Fruit fly (Drosophila melanogaster) whole organism, prepupa: ENCODE data around the gene TfIIFalpha.

Source experiments
- Blimp-1 ChIP-seq: fragments of 200-800 bp; sonication (Bioruptor generic); optimal IDR thresholded peaks from 3 replicates; lab custom pipeline; 2017; ENCODE audit warnings: missing biosample characterization, missing genetic modification characterization, mild to moderate bottlenecking, moderate library complexity, missing genetic modification reagents
- CG10631 ChIP-seq: fragments of 200-800 bp; sonication (Bioruptor generic); optimal IDR thresholded peaks from 2 replicates; lab custom pipeline; 2016; ENCODE audit warnings: missing biosample characterization, missing genetic modification characterization
- CG10669 ChIP-seq: fragments of 200-800 bp; sonication (Bioruptor generic); optimal IDR thresholded peaks from 3 replicates; lab custom pipeline; 2018; ENCODE audit warnings: missing biosample characterization, mild to moderate bottlenecking, missing genetic modification characterization, moderate library complexity
- CG11294 ChIP-seq: fragments of 200-800 bp; sonication (Bioruptor generic); IDR thresholded peaks from 2 replicates; pipeline ENCODE4 v1.3.6; 2022; ENCODE audit warnings: missing biosample characterization, missing genetic modification characterization
- CG11762 ChIP-seq: fragments of 200-800 bp; sonication (Bioruptor generic); optimal IDR thresholded peaks from 3 replicates; lab custom pipeline; 2016; ENCODE audit warnings: missing biosample characterization, missing genetic modification characterization; ENCODE audit not compliant: insufficient read depth
- CG11902 ChIP-seq: fragments of 200-800 bp; sonication (Bioruptor generic); optimal IDR thresholded peaks from 3 replicates; lab custom pipeline; 2016; ENCODE audit warnings: missing biosample characterization, missing genetic modification characterization
- CG15336 ChIP-seq: fragments of 200-800 bp; sonication (Bioruptor generic); IDR thresholded peaks from 2 replicates; pipeline ENCODE4 v1.3.6; 2022; ENCODE audit warnings: missing biosample characterization, missing genetic modification characterization
- CG1621 ChIP-seq: fragments of 200-800 bp; sonication (Bioruptor generic); optimal IDR thresholded peaks from 3 replicates; lab custom pipeline; 2018; ENCODE audit warnings: missing biosample characterization, mild to moderate bottlenecking, missing genetic modification characterization
- CG16779 ChIP-seq: fragments of 200-800 bp; sonication (Bioruptor generic); optimal IDR thresholded peaks from 3 replicates; lab custom pipeline; 2017; ENCODE audit warnings: missing biosample characterization, mild to moderate bottlenecking, missing genetic modification characterization
- CG3032 ChIP-seq: fragments of 200-800 bp; optimal IDR thresholded peaks from 2 replicates; lab custom pipeline; 2019; ENCODE audit warnings: missing biosample characterization, mild to moderate bottlenecking, missing genetic modification characterization, moderate library complexity
- CG31627 ChIP-seq: fragments of 200-800 bp; sonication (Bioruptor generic); optimal IDR thresholded peaks from 3 replicates; lab custom pipeline; 2016; ENCODE audit warnings: missing biosample characterization, missing genetic modification characterization
- CG32006 ChIP-seq: fragments of 200-800 bp; sonication (Bioruptor generic); optimal IDR thresholded peaks from 3 replicates; lab custom pipeline; 2017; ENCODE audit warnings: missing biosample characterization, mild to moderate bottlenecking, missing genetic modification characterization
- CG34406 ChIP-seq: fragments of 200-800 bp; sonication (Bioruptor generic); optimal IDR thresholded peaks from 3 replicates; lab custom pipeline; 2016; ENCODE audit warnings: missing biosample characterization, missing genetic modification characterization
- CG3919 ChIP-seq: fragments of 200-800 bp; sonication (Bioruptor generic); optimal IDR thresholded peaks from 3 replicates; lab custom pipeline; 2016; ENCODE audit warnings: missing biosample characterization, missing genetic modification characterization
- CG4318 ChIP-seq: fragments of 200-800 bp; sonication (Bioruptor generic); optimal IDR thresholded peaks from 3 replicates; lab custom pipeline; 2017; ENCODE audit warnings: missing biosample characterization, mild to moderate bottlenecking, missing genetic modification characterization
- CG6163 ChIP-seq: fragments of 200-800 bp; sonication (Bioruptor generic); IDR thresholded peaks from 3 replicates; pipeline ENCODE4 v1.3.6; 2022; ENCODE audit warnings: missing biosample characterization, missing genetic modification characterization
- CG6276 ChIP-seq: fragments of 200-800 bp; sonication (Bioruptor generic); optimal IDR thresholded peaks from 2 replicates; lab custom pipeline; 2017; ENCODE audit warnings: missing biosample characterization, mild to moderate bottlenecking, missing genetic modification characterization
- CG6792 ChIP-seq: fragments of 200-800 bp; sonication (Bioruptor generic); optimal IDR thresholded peaks from 3 replicates; lab custom pipeline; 2016; ENCODE audit warnings: missing biosample characterization, missing genetic modification characterization
- CG6808 ChIP-seq: fragments of 200-800 bp; sonication (Bioruptor generic); optimal IDR thresholded peaks from 3 replicates; lab custom pipeline; 2017; ENCODE audit warnings: missing biosample characterization, missing genetic modification characterization, mild to moderate bottlenecking, moderate library complexity, missing genetic modification reagents
- CG6854 ChIP-seq: fragments of 200-800 bp; sonication (Bioruptor generic); optimal IDR thresholded peaks from 2 replicates; lab custom pipeline; 2017; ENCODE audit warnings: missing biosample characterization, mild to moderate bottlenecking, missing genetic modification characterization
- CG7368 ChIP-seq: fragments of 200-800 bp; sonication (Bioruptor generic); optimal IDR thresholded peaks from 3 replicates; lab custom pipeline; 2016; ENCODE audit warnings: missing biosample characterization, missing genetic modification characterization
- CG8119 ChIP-seq: fragments of 200-800 bp; sonication (Bioruptor generic); IDR thresholded peaks from 3 replicates; pipeline ENCODE4 v1.3.6; 2022; ENCODE audit warnings: missing biosample characterization, missing genetic modification characterization
- CG8319 ChIP-seq: fragments of 200-800 bp; sonication (Bioruptor generic); optimal IDR thresholded peaks from 3 replicates; lab custom pipeline; 2016; ENCODE audit warnings: missing biosample characterization, missing genetic modification characterization
- CG8632 ChIP-seq: fragments of 200-800 bp; sonication (Bioruptor generic); optimal IDR thresholded peaks from 3 replicates; lab custom pipeline; 2016; ENCODE audit warnings: missing biosample characterization, missing genetic modification characterization
- Eip78C ChIP-seq: fragments of 200-800 bp; sonication (Bioruptor generic); peaks from one replicate; lab custom pipeline; 2016; ENCODE audit warnings: missing biosample characterization, missing genetic modification characterization
- Ets96B ChIP-seq: fragments of 200-800 bp; optimal IDR thresholded peaks from 2 replicates; lab custom pipeline; 2019; ENCODE audit warnings: missing biosample characterization, mild to moderate bottlenecking, missing genetic modification characterization, moderate library complexity
- Gug ChIP-seq: fragments of 200-800 bp; sonication (Bioruptor generic); IDR thresholded peaks from 2 replicates; pipeline ENCODE4 v1.3.6; 2022; ENCODE audit warnings: missing biosample characterization, missing genetic modification characterization
- Hr38 ChIP-seq: sonication (Bioruptor generic); optimal IDR thresholded peaks from 2 replicates; lab custom pipeline; 2016; ENCODE audit warnings: missing biosample characterization, missing genetic modification characterization
- Hr39 ChIP-seq: fragments of 200-800 bp; sonication (Bioruptor generic); optimal IDR thresholded peaks from 2 replicates; lab custom pipeline; 2016; ENCODE audit warnings: missing biosample characterization, missing genetic modification characterization
- Lpt ChIP-seq: fragments of 200-800 bp; sonication (Bioruptor generic); optimal IDR thresholded peaks from 3 replicates; lab custom pipeline; 2016; ENCODE audit warnings: missing biosample characterization, missing genetic modification characterization
- OdsH ChIP-seq: fragments of 200-800 bp; sonication (Bioruptor generic); optimal IDR thresholded peaks from 3 replicates; lab custom pipeline; 2016; ENCODE audit warnings: missing biosample characterization, missing genetic modification characterization
- Sox102F ChIP-seq: fragments of 200-800 bp; sonication (Bioruptor generic); optimal IDR thresholded peaks from 2 replicates; lab custom pipeline; 2016; ENCODE audit warnings: missing biosample characterization, mild to moderate bottlenecking, missing genetic modification characterization
- Sox14 ChIP-seq: fragments of 200-800 bp; sonication (Bioruptor generic); optimal IDR thresholded peaks from 3 replicates; lab custom pipeline; 2016; ENCODE audit warnings: missing biosample characterization, missing genetic modification characterization
- Sox15 ChIP-seq: fragments of 200-800 bp; sonication (Bioruptor generic); optimal IDR thresholded peaks from 3 replicates; lab custom pipeline; 2016; ENCODE audit warnings: missing biosample characterization, missing genetic modification characterization
- acj6 ChIP-seq: fragments of 200-800 bp; sonication (Bioruptor generic); optimal IDR thresholded peaks from 3 replicates; lab custom pipeline; 2016; ENCODE audit warnings: missing biosample characterization, missing genetic modification characterization
- dac ChIP-seq: fragments of 200-800 bp; sonication (Bioruptor generic); optimal IDR thresholded peaks from 2 replicates; lab custom pipeline; 2017; ENCODE audit warnings: missing biosample characterization, mild to moderate bottlenecking, missing genetic modification characterization
- dsx ChIP-seq: fragments of 200-800 bp; optimal IDR thresholded peaks from 3 replicates; lab custom pipeline; 2019; ENCODE audit warnings: missing biosample characterization, mild to moderate bottlenecking, missing genetic modification characterization, moderate library complexity; ENCODE audit not compliant: poor library complexity, severe bottlenecking
- esn ChIP-seq: fragments of 200-800 bp; sonication (Bioruptor generic); optimal IDR thresholded peaks from 2 replicates; lab custom pipeline; 2016; ENCODE audit warnings: missing biosample characterization, mild to moderate bottlenecking, missing genetic modification characterization, moderate library complexity
- fd85E ChIP-seq: fragments of 200-800 bp; sonication (Bioruptor generic); optimal IDR thresholded peaks from 3 replicates; lab custom pipeline; 2016; ENCODE audit warnings: missing biosample characterization, missing genetic modification characterization
- fkh ChIP-seq: fragments of 200-800 bp; sonication (Bioruptor generic); optimal IDR thresholded peaks from 3 replicates; lab custom pipeline; 2017; ENCODE audit warnings: missing biosample characterization, mild to moderate bottlenecking, missing genetic modification characterization, moderate library complexity
- lz ChIP-seq: fragments of 200-800 bp; sonication (Bioruptor generic); optimal IDR thresholded peaks from 3 replicates; lab custom pipeline; 2016; ENCODE audit warnings: missing biosample characterization, missing genetic modification characterization
- pdm3 ChIP-seq: fragments of 200-800 bp; sonication (Bioruptor generic); optimal IDR thresholded peaks from 3 replicates; lab custom pipeline; 2016; ENCODE audit warnings: missing biosample characterization, missing genetic modification characterization
- salr ChIP-seq, 2 experiments: fragments of 200-800 bp; sonication (Bioruptor generic); optimal IDR thresholded peaks; 3 replicates each; lab custom pipeline; 2016 to 2018; ENCODE audit warnings: missing biosample characterization in 2 of 2, missing genetic modification characterization in 2 of 2, mild to moderate bottlenecking in 1 of 2
- spab ChIP-seq: fragments of 200-800 bp; sonication (Bioruptor generic); optimal IDR thresholded peaks from 2 replicates; lab custom pipeline; 2017; ENCODE audit warnings: missing biosample characterization, mild to moderate bottlenecking, missing genetic modification characterization, missing genetic modification reagents
- ss ChIP-seq, 2 experiments: fragments of 200-800 bp; sonication (Bioruptor generic); optimal IDR thresholded peaks; 2 replicates in 1 of 2; 3 replicates in 1 of 2; lab custom pipeline; 2017 to 2018; ENCODE audit warnings: mild to moderate bottlenecking in 2 of 2, missing biosample characterization in 2 of 2, missing genetic modification characterization in 2 of 2, moderate library complexity in 1 of 2
- svp ChIP-seq: fragments of 200-800 bp; sonication (Bioruptor generic); peaks from one replicate; lab custom pipeline; 2016; ENCODE audit warnings: missing biosample characterization, missing genetic modification characterization

TfIIFalpha gene

dm6 chr3R:6409153-6409571, 28.9 kb downstream of the TfIIFalpha start (continued):
- TF ChIP-seq Lpt = peak; percentile 50
- TF ChIP-seq Hr39 (GFP tag; lab: Kevin White, UChicago) = no peak
- peak; percentile 65 for TF ChIP-seq fkh (GFP tag; lab: Kevin White, UChicago)
- TF ChIP-seq CG16779 (tag; lab: Kevin White, UChicago) = peak; percentile 45
- peak; percentile 50 for TF ChIP-seq CG3919 (GFP tag; lab: Kevin White, UChicago)
- TF ChIP-seq CG6163 (GFP tag; lab: Robert Waterston, UW) = peak; percentile 87
- peak; percentile 22 for TF ChIP-seq CG34406 (GFP tag; lab: Kevin White, UChicago)
- no peak for TF ChIP-seq OdsH
- no peak for TF ChIP-seq Sox14 (GFP tag; lab: Kevin White, UChicago)
- TF ChIP-seq CG11294 = no peak
- TF ChIP-seq CG15336 (GFP tag; lab: Robert Waterston, UW) = peak; percentile 25; the same call in 1 of the 2 replicates
- peak; percentile 10 for TF ChIP-seq CG11762
- no peak for TF ChIP-seq Sox15 (GFP tag; lab: Kevin White, UChicago)
- peak; percentile 57 for TF ChIP-seq CG6276
- no peak for TF ChIP-seq lz
- TF ChIP-seq Eip78C = peak; percentile 41
- TF ChIP-seq CG6808 (GFP tag; lab: Kevin White, UChicago) = peak; percentile 62
- peak; percentile 87 for TF ChIP-seq svp (GFP tag; lab: Kevin White, UChicago)
- TF ChIP-seq CG10631 = no peak
- TF ChIP-seq CG8119 (GFP tag; lab: Robert Waterston, UW) = peak; percentile 56; the same call in 2 of the 3 replicates
- TF ChIP-seq CG3032 (tag; lab: Kevin White, UChicago) = peak; percentile 10
- TF ChIP-seq, all 60 proteins: peak for 26

- TF ChIP-seq dsx (peak; percentile 99), spab (GFP tag; lab: Kevin White, UChicago) (peak; percentile 68), CG4318 (GFP tag; lab: Kevin White, UChicago) (peak; percentile 89), Lpt (peak; percentile 74), CG11902 (peak; percentile 60), CG8119 (GFP tag; lab: Robert Waterston, UW) (peak; percentile 84), Sox15 (GFP tag; lab: Kevin White, UChicago) (peak; percentile 73), salr (GFP tag; optimal IDR thresholded peaks at IDR 0.05; lab: Kevin White, UChicago) (peak; percentile 65 to 94), Sox14 (GFP tag; lab: Kevin White, UChicago) (peak; percentile 87), CG16779 (tag; lab: Kevin White, UChicago) (peak; percentile 75), Sox102F (GFP tag; lab: Kevin White, UChicago) (peak; percentile 75), CG8632 (GFP tag; lab: Kevin White, UChicago) (peak; percentile 79), Hr39 (GFP tag; lab: Kevin White, UChicago) (peak; percentile 78), CG1621 (peak; percentile 63), ss (GFP tag; optimal IDR thresholded peaks at IDR 0.05; lab: Kevin White, UChicago) (peak; percentile 80 to 90), CG15336 (GFP tag; lab: Robert Waterston, UW) (peak; percentile 82), pdm3 (peak; percentile 87), CG8319 (GFP tag; lab: Kevin White, UChicago) (peak; percentile 72), CG6792 (peak; percentile 81), CG32006 (peak; percentile 96), CG6276 (peak; percentile 86), Eip78C (peak; percentile 97), esn (GFP tag; lab: Kevin White, UChicago) (peak; percentile 86), CG11762 (peak; percentile 71), acj6 (GFP tag; lab: Kevin White, UChicago) (peak; percentile 86), Gug (GFP tag; lab: Robert Waterston, UW) (peak; percentile 37), svp (GFP tag; lab: Kevin White, UChicago) (peak; percentile 85), CG7368 (GFP tag; lab: Kevin White, UChicago) (peak; percentile 67), CG6808 (GFP tag; lab: Kevin White, UChicago) (peak; percentile 75), CG31627 (GFP tag; lab: Kevin White, UChicago) (peak; percentile 77), dac (GFP tag; lab: Kevin White, UChicago) (peak; percentile 76), fd85E (GFP tag; lab: Kevin White, UChicago) (peak; percentile 24), CG10669 (peak; percentile 83), CG6854 (GFP tag; lab: Kevin White, UChicago) (no peak), Ets96B (peak; percentile 63), Hr38 (GFP tag; lab: Kevin White, UChicago) (peak; percentile 12), CG6163 (GFP tag; lab: Robert Waterston, UW) (peak; percentile 82), Blimp-1 (no peak)
Measured at dm6 chr3R:6410412-6411225, 30.4 kb downstream of the TfIIFalpha start.
